Worm (Caenorhabditis elegans): ENCODE results near the gene sel-11.

The sel-11 gene

DNA sequence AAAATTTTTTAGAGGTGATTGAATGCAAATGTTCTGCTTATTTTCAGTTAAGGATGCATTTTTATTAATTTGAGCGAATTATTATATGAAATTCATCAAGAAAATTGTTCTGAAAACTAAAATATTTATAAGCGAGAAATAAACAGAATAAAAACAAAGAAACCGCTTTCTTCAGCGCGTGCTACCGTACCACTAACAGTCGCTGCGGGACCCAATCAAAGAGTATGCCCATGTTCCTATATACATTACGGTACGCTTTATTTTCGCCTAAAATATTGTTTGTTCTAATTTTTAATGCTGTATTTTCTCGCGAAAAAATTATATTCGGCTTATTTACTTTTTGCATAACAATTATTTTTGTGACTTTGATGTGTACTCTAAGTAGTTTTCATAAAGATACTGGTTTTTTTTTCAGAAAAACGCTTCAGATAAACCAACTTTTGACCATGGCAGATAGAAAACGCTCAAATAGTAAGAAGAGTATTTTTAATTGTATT lies 20.7 kb downstream of the sel-11 start, which contains the start of gene F55A11.8:
Gene F55A11.8 (plus strand): TSS at position 447 of the 497 bp plus-strand sequence.
- TF ChIP-seq ama-1 (optimal IDR thresholded peaks at IDR 0.05) (no peak), pqm-1 (tag; optimal IDR thresholded peaks at IDR 0.05) (no peak), ceh-9 (tag; optimal IDR thresholded peaks at IDR 0.05) (no peak), fos-1 (tag; optimal IDR thresholded peaks at IDR 0.05) (no peak), nhr-67 (tag; optimal IDR thresholded peaks at IDR 0.05) (no peak), elt-1 (tag; optimal IDR thresholded peaks at IDR 0.05) (no peak), mdl-1 (tag; optimal IDR thresholded peaks at IDR 0.05) (no peak), ceh-82 (tag; optimal IDR thresholded peaks at IDR 0.05) (no peak), skn-1 (tag; optimal IDR thresholded peaks at IDR 0.05) (no peak), ztf-4 (tag; optimal IDR thresholded peaks at IDR 0.05) (no peak), aly-2 (tag; optimal IDR thresholded peaks at IDR 0.05) (no peak), sea-2 (GFP tag; optimal IDR thresholded peaks at IDR 0.05) (no peak), ceh-16 (tag; optimal IDR thresholded peaks at IDR 0.05) (no peak), hmg-11 (tag; optimal IDR thresholded peaks at IDR 0.05) (no peak), egl-5 (tag; optimal IDR thresholded peaks at IDR 0.05) (no peak), nhr-25 (tag; optimal IDR thresholded peaks at IDR 0.05) (no peak), jun-1 (tag; optimal IDR thresholded peaks at IDR 0.05) (no peak), nhr-43 (tag; optimal IDR thresholded peaks at IDR 0.05; ENCODE audit: poor library complexity, severe bottlenecking) (no peak), unc-62 (GFP tag; optimal IDR thresholded peaks at IDR 0.05) (no peak)

- TF ChIP-seq ceh-16 (tag; optimal IDR thresholded peaks at IDR 0.05) (no peak), pha-4 (tag; optimal IDR thresholded peaks at IDR 0.05) (no peak), ztf-11 (tag; optimal IDR thresholded peaks at IDR 0.05) (no peak), jun-1 (tag; optimal IDR thresholded peaks at IDR 0.05) (no peak), fkh-10 (GFP tag; optimal IDR thresholded peaks at IDR 0.05) (no peak), eor-1 (tag; optimal IDR thresholded peaks at IDR 0.05) (no peak), aly-2 (tag; optimal IDR thresholded peaks at IDR 0.05) (no peak), ceh-28 (tag; optimal IDR thresholded peaks at IDR 0.05) (no peak)
These were observed 22.3 kb downstream of the sel-11 start, which contains the start of gene D2023.1 for ce11 chrV:11789474-11789873. D2023.1 (plus strand) TSS chrV:11789550.

DNA sequence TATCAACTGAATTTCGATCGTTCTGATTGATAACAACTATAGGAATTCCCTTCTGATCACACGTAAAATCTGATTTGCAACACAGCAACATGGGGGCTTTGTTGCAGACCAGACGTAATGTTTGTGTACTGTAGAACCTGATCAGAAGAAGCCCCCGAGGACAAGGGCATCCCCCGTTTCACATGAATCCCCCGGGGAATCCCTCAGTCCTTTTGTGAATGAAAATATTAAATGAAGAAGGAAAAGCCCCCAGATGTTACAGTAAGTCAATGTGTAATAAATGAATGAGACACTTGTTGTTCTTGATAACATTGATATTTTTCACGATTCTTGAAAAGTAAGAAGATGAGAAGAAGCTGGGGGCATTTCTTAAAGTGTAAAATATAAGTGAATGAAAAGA lies 27.0 kb downstream of the sel-11 start:
- TF ChIP-seq R02D3.7 (tag; optimal IDR thresholded peaks at IDR 0.05) (no peak), hmg-11 (tag; optimal IDR thresholded peaks at IDR 0.05) (no peak), nhr-25 (tag; optimal IDR thresholded peaks at IDR 0.05) (peak; percentile 64), elt-1 (tag; optimal IDR thresholded peaks at IDR 0.05) (no peak), ztf-4 (tag; optimal IDR thresholded peaks at IDR 0.05) (no peak), jun-1 (tag; optimal IDR thresholded peaks at IDR 0.05) (no peak), nhr-23 (tag; optimal IDR thresholded peaks at IDR 0.05) (no peak), fkh-2 (tag; optimal IDR thresholded peaks at IDR 0.05) (no peak), egl-27 (tag; optimal IDR thresholded peaks at IDR 0.05) (no peak), nhr-237 (tag; optimal IDR thresholded peaks at IDR 0.05) (no peak), ceh-9 (tag; optimal IDR thresholded peaks at IDR 0.05) (no peak), skn-1 (tag; optimal IDR thresholded peaks at IDR 0.05) (no peak), nhr-43 (tag; optimal IDR thresholded peaks at IDR 0.05; ENCODE audit: poor library complexity, severe bottlenecking) (peak; percentile 52), daf-12 (tag; optimal IDR thresholded peaks at IDR 0.05) (no peak), eor-1 (tag; optimal IDR thresholded peaks at IDR 0.05) (no peak), nhr-77 (tag; optimal IDR thresholded peaks at IDR 0.05) (no peak)

- TF ChIP-seq mml-1 (tag; optimal IDR thresholded peaks at IDR 0.05) = no peak
- peak; percentile 64 for TF ChIP-seq nhr-23 (tag; optimal IDR thresholded peaks at IDR 0.05)
- TF ChIP-seq ZK546.5 (tag; optimal IDR thresholded peaks at IDR 0.05) = no peak
- no peak for TF ChIP-seq fkh-10 (GFP tag; optimal IDR thresholded peaks at IDR 0.05)
- peak; percentile 47 for TF ChIP-seq ceh-28 (tag; optimal IDR thresholded peaks at IDR 0.05)
- TF ChIP-seq egl-27 (tag; optimal IDR thresholded peaks at IDR 0.05) = no peak
- TF ChIP-seq eor-1 (tag; optimal IDR thresholded peaks at IDR 0.05) = no peak
- peak; percentile 23 for TF ChIP-seq nhr-25 (tag; optimal IDR thresholded peaks at IDR 0.05)
- TF ChIP-seq nhr-237 (tag; optimal IDR thresholded peaks at IDR 0.05) = no peak
These were observed 28.2 kb downstream of the sel-11 start for ce11 chrV:11795352-11795751.

ce11 chrV:11796343-11796742 lies 29.2 kb downstream of the sel-11 start:
- TF ChIP-seq nhr-23 (tag; optimal IDR thresholded peaks at IDR 0.05) (peak; percentile 37), jun-1 (tag; optimal IDR thresholded peaks at IDR 0.05) (peak; percentile 2), lin-39 (tag; optimal IDR thresholded peaks at IDR 0.05) (no peak), ztf-11 (tag; optimal IDR thresholded peaks at IDR 0.05) (no peak), nhr-237 (tag; optimal IDR thresholded peaks at IDR 0.05) (no peak), lsy-12 (tag; optimal IDR thresholded peaks at IDR 0.05) (no peak), nhr-43 (tag; optimal IDR thresholded peaks at IDR 0.05; ENCODE audit: poor library complexity, severe bottlenecking) (peak; percentile 31)
